Fruit fly (Drosophila melanogaster): ENCODE results near the gene CG31122.

DNA sequence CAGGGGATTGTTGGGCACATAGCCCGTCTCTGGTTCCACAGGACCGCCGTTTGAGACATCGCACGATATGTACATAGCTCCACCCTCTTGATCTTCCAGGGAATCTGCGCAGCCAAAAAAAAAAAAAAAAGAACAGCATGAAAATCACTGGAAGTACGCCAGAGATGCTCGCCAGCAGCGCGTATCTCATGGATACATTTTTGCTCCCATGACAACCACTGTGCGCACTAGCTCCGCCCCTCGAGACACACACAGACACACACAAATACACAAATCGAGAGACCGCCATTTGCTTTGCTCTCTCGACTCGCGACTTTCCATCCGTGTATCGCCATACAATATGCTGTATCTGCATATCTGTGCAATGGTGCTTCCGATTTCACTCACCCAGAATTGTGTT, 41.3 kb downstream of the CG31122 start:
- TF ChIP-seq CG8478 (optimal IDR thresholded peaks at IDR 0.05) (no peak), CTCF (optimal IDR thresholded peaks at IDR 0.05) (no peak)

Data from S2 (cell line).